Worm (Caenorhabditis elegans): ENCODE results near the gene ech-5.

ce11 chrIV:831796-832486 is 35.1 kb downstream of the ech-5 start, which contains the start of the genes madf-1 and Y55F3BR.10:
- TF ChIP-seq aly-2 (tag; optimal IDR thresholded peaks at IDR 0.05), result no peak
- TF ChIP-seq sea-2 (GFP tag; optimal IDR thresholded peaks at IDR 0.05), result no peak
- no peak for TF ChIP-seq mdl-1 (tag; optimal IDR thresholded peaks at IDR 0.05)
- no peak for TF ChIP-seq ceh-82 (tag; optimal IDR thresholded peaks at IDR 0.05)
- no peak for TF ChIP-seq nhr-77 (tag; optimal IDR thresholded peaks at IDR 0.05)
- TF ChIP-seq ztf-11 (tag; optimal IDR thresholded peaks at IDR 0.05), result no peak
- TF ChIP-seq hmg-11 (tag; optimal IDR thresholded peaks at IDR 0.05), result no peak
- no peak for TF ChIP-seq nhr-237 (tag; optimal IDR thresholded peaks at IDR 0.05)
- no peak for TF ChIP-seq elt-3 (tag; optimal IDR thresholded peaks at IDR 0.05)
- TF ChIP-seq skn-1 (tag; optimal IDR thresholded peaks at IDR 0.05), result no peak
- no peak for TF ChIP-seq unc-62 (GFP tag; optimal IDR thresholded peaks at IDR 0.05)
- no peak for TF ChIP-seq unc-39 (tag; optimal IDR thresholded peaks at IDR 0.05)
- TF ChIP-seq pqm-1 (tag; optimal IDR thresholded peaks at IDR 0.05), result no peak
- TF ChIP-seq ama-1 (optimal IDR thresholded peaks at IDR 0.05), result no peak

All from whole organism, L3 larva.